Fruit fly (Drosophila melanogaster) whole organism, embryonic: ENCODE data around the gene Oatp74D.

Experiments used
- Abd-B ChIP-seq: fragments of 200-800 bp; sonication (Bioruptor generic); optimal IDR thresholded peaks from 2 replicates; lab custom pipeline; 2018; ENCODE audit warnings: missing biosample characterization, mild to moderate bottlenecking, missing genetic modification characterization, moderate library complexity
- CG13424 ChIP-seq: fragments of 200-800 bp; sonication (Bioruptor generic); optimal IDR thresholded peaks from 2 replicates; lab custom pipeline; 2019; ENCODE audit warnings: missing biosample characterization, mild to moderate bottlenecking, missing genetic modification characterization, moderate library complexity
- CG17359 ChIP-seq: fragments of 200-800 bp; sonication (Bioruptor generic); optimal IDR thresholded peaks from 3 replicates; lab custom pipeline; 2018; ENCODE audit warnings: missing biosample characterization, mild to moderate bottlenecking, missing genetic modification characterization, moderate library complexity
- CG6689 ChIP-seq: fragments of 200-800 bp; sonication (Bioruptor generic); IDR thresholded peaks from 2 replicates; pipeline ENCODE4 v1.3.6; 2022; ENCODE audit warnings: missing biosample characterization, missing genetic modification characterization
- HLH4C ChIP-seq: fragments of 200-800 bp; sonication (Bioruptor generic); IDR thresholded peaks from 3 replicates; pipeline ENCODE4 v1.3.6; 2022; ENCODE audit warnings: missing biosample characterization, missing genetic modification characterization; ENCODE audit not compliant: partially characterized antibody
- Mad ChIP-seq: fragments of 200-800 bp; sonication (Bioruptor generic); optimal IDR thresholded peaks from 2 replicates; lab custom pipeline; 2016; ENCODE audit warnings: missing biosample characterization, missing genetic modification characterization
- Sry-β ChIP-seq: fragments of 200-800 bp; sonication (Bioruptor generic); optimal IDR thresholded peaks from 2 replicates; lab custom pipeline; 2018; ENCODE audit warnings: missing biosample characterization, mild to moderate bottlenecking, missing genetic modification characterization, moderate library complexity
- Usf ChIP-seq: fragments of 200-800 bp; sonication (Bioruptor generic); optimal IDR thresholded peaks from 2 replicates; lab custom pipeline; 2017; ENCODE audit warnings: missing genotype, missing biosample characterization, missing genetic modification characterization
- exex ChIP-seq: fragments of 200-800 bp; sonication (Bioruptor generic); optimal IDR thresholded peaks from 4 replicates; lab custom pipeline; 2018; ENCODE audit warnings: missing biosample characterization, mild to moderate bottlenecking, missing genetic modification characterization, moderate library complexity
- h ChIP-seq: fragments of >200 bp; optimal IDR thresholded peaks from 2 replicates; lab custom pipeline; 2017

- TF ChIP-seq h (lab: Kevin White, UChicago) (no peak), CG17359 (tag; lab: Kevin White, UChicago) (peak; percentile 8), Abd-B (GFP tag; lab: Kevin White, UChicago) (no peak), Usf (GFP tag; lab: Kevin White, UChicago) (no peak), HLH4C (GFP tag; lab: Robert Waterston, UW) (no peak), CG6689 (GFP tag; lab: Robert Waterston, UW) (peak; percentile 38), Mad (GFP tag; lab: Kevin White, UChicago) (no peak), exex (tag; lab: Kevin White, UChicago) (no peak), CG13424 (tag; lab: Kevin White, UChicago) (peak; percentile 44), Sry-β (GFP tag; lab: Kevin White, UChicago) (no peak)
These were observed 39.0 kb upstream of the Oatp74D start for dm6 chr3L:17447881-17448280.
